Worm (Caenorhabditis elegans) whole organism, early embryonic: ENCODE measurements around the gene F35E8.2.

Experiments
- F13C5.2 ChIP-seq: sonication (generic microtip); optimal IDR thresholded peaks from 2 replicates; lab custom pipeline; 2017; ENCODE audit warnings: mild to moderate bottlenecking, missing genetic modification characterization, inconsistent platforms, missing compliant biosample characterization
- aly-1 ChIP-seq: sonication (generic microtip); optimal IDR thresholded peaks from 2 replicates; lab custom pipeline; 2016; ENCODE audit warnings: missing genetic modification characterization, missing compliant biosample characterization
- ama-1 ChIP-seq: fragments of 150-350 bp; optimal IDR thresholded peaks from 2 replicates; lab custom pipeline; 2014
- ceh-13 ChIP-seq: fragments of 200-800 bp; sonication (Bioruptor generic); optimal IDR thresholded peaks from 2 replicates; lab custom pipeline; 2018; ENCODE audit warnings: mild to moderate bottlenecking, missing genetic modification characterization, missing compliant biosample characterization
- ets-7 ChIP-seq: sonication (generic microtip); optimal IDR thresholded peaks from 2 replicates; lab custom pipeline; 2016; ENCODE audit warnings: missing genotype, missing genetic modification characterization, missing compliant biosample characterization
- flt-1 ChIP-seq: fragments of 200-800 bp; sonication (Bioruptor generic); IDR thresholded peaks from 2 replicates; pipeline ENCODE4 v1.3.6; 2022; ENCODE audit warnings: missing genetic modification characterization, missing compliant biosample characterization
- hmbx-1 ChIP-seq: sonication (generic microtip); optimal IDR thresholded peaks from 2 replicates; lab custom pipeline; 2016; ENCODE audit warnings: mild to moderate bottlenecking, missing genetic modification characterization, missing compliant biosample characterization
- hmg-4 ChIP-seq: fragments of 200-800 bp; sonication (Bioruptor generic); optimal IDR thresholded peaks from 2 replicates; lab custom pipeline; 2018; ENCODE audit warnings: mild to moderate bottlenecking, missing genetic modification characterization, missing compliant biosample characterization
- pes-1 ChIP-seq: fragments of 200-800 bp; sonication (Bioruptor generic); IDR thresholded peaks from 2 replicates; pipeline ENCODE4 v1.3.6; 2022; ENCODE audit warnings: missing genetic modification reagents, missing genetic modification characterization, missing compliant biosample characterization
- scrt-1 ChIP-seq: fragments of 200-800 bp; sonication (Bioruptor generic); IDR thresholded peaks from 2 replicates; pipeline ENCODE4 v1.3.6; 2022; ENCODE audit warnings: missing genetic modification characterization, missing compliant biosample characterization
- sea-1 ChIP-seq: fragments of 200-800 bp; sonication (Bioruptor generic); conservative IDR thresholded peaks from 2 replicates; pipeline ENCODE4 v1.3.6; 2022; ENCODE audit warnings: missing genetic modification characterization, missing compliant biosample characterization
- tbx-11 ChIP-seq: fragments of 200-800 bp; sonication (Bioruptor generic); IDR thresholded peaks from 2 replicates; pipeline ENCODE4 v1.3.6; 2022; ENCODE audit warnings: missing genetic modification characterization, missing compliant biosample characterization
- tra-4 ChIP-seq: sonication (generic microtip); optimal IDR thresholded peaks from 2 replicates; lab custom pipeline; 2017; ENCODE audit warnings: missing genetic modification characterization, missing compliant biosample characterization

DNA sequence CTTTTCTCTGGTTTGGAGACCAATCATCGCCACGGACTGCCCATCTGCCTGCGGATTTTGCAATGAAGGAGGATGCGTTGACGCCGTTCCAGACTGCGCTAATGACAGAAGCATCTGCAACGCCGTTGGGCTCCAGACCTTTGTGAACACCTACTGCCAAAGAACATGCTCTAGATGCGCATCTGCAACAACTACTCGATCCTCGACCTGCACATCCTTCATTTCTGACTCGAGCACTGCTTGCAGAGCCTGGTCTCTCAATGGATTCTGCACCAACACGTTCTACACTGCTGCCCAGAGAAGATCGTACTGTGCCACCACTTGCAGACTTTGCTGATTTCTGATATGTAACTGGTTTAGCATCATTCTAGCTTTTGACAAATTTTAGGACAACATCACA, 4.9 kb upstream of the F35E8.2 start:
- no peak for TF ChIP-seq ama-1 (lab: Kevin White, UChicago)
- TF ChIP-seq F13C5.2, result no peak
- TF ChIP-seq flt-1 (GFP tag; lab: Robert Waterston, UW), result no peak
- no peak for TF ChIP-seq ceh-13 (GFP tag; lab: Kevin White, UChicago)
- no peak for TF ChIP-seq tra-4 (tag; lab: Kevin White, UChicago)
- TF ChIP-seq sea-1 (GFP tag; lab: Robert Waterston, UW), result no peak
- TF ChIP-seq hmbx-1 (tag; lab: Kevin White, UChicago), result no peak
- TF ChIP-seq ets-7 (tag; lab: Kevin White, UChicago), result no peak
- no peak for TF ChIP-seq aly-1 (tag; lab: Kevin White, UChicago)
- no peak for TF ChIP-seq pes-1 (GFP tag; lab: Robert Waterston, UW)
- no peak for TF ChIP-seq tbx-11 (GFP tag; lab: Robert Waterston, UW)
- no peak for TF ChIP-seq scrt-1 (GFP tag; lab: Robert Waterston, UW)
- no peak for TF ChIP-seq hmg-4 (GFP tag; lab: Kevin White, UChicago)
